Worm (Caenorhabditis elegans): Measurements from ENCODE around the gene mdt-20.

DNA sequence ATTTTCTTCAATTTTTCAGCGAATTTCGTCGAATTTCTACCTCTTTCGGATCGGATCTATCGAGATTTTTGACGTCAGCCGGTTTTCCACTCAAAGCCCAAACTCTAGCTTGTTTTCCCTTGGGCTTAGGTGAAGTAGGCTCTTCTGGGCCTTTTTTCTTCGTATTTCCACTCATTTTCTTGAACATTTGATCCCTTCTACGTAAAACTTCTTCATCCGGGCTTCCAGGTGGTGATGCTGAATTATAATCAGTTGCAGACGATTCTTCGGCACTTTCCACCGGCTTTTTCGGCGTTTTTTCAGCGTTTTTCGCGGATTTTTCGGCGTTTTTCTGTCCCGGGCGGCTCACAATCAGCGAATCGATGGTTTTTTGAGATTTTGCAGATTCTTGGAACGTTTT, 50.5 kb downstream of the mdt-20 start:
- TF ChIP-seq ceh-82 (tag; optimal IDR thresholded peaks at IDR 0.05), result no peak
- no peak for TF ChIP-seq ZK546.5 (tag; optimal IDR thresholded peaks at IDR 0.05)
- TF ChIP-seq unc-62 (GFP tag; optimal IDR thresholded peaks at IDR 0.05 in 1 of 2), result peak in 1 of 2 experiments; percentile 87
- no peak for TF ChIP-seq unc-62 (tag; optimal IDR thresholded peaks at IDR 0.05)

Data from whole organism, L4 larva.